Worm (Caenorhabditis elegans) whole organism, mixed stage, embryonic: Measurements from ENCODE around the gene fbxb-48.

Experiments
- M03D4.4 ChIP-seq: sonication (generic microtip); optimal IDR thresholded peaks from 2 replicates; lab custom pipeline; 2017; ENCODE audit warnings: mild to moderate bottlenecking, missing genetic modification characterization, missing compliant biosample characterization
- bed-3 ChIP-seq: fragments of 200-800 bp; sonication (Bioruptor generic); optimal IDR thresholded peaks from 3 replicates; lab custom pipeline; 2018; ENCODE audit warnings: mild to moderate bottlenecking, missing genetic modification characterization, moderate library complexity, missing compliant biosample characterization
- ceh-39 ChIP-seq: fragments of 150-350 bp; optimal IDR thresholded peaks from 2 replicates; lab custom pipeline; 2014; ENCODE audit warnings: missing biosample characterization, missing genetic modification characterization
- ceh-43 ChIP-seq: fragments of 200-800 bp; sonication (Bioruptor generic); optimal IDR thresholded peaks from 2 replicates; lab custom pipeline; 2018; ENCODE audit warnings: mild to moderate bottlenecking, missing genetic modification characterization, moderate library complexity, missing compliant biosample characterization
- ceh-83 ChIP-seq: fragments of 200-800 bp; sonication (Bioruptor generic); optimal IDR thresholded peaks from 2 replicates; lab custom pipeline; 2018; ENCODE audit warnings: mild to moderate bottlenecking, missing genetic modification characterization, missing compliant biosample characterization
- cnd-1 ChIP-seq: fragments of 200-800 bp; sonication (Bioruptor generic); optimal IDR thresholded peaks from 2 replicates; lab custom pipeline; 2018; ENCODE audit warnings: mild to moderate bottlenecking, missing genetic modification characterization, missing compliant biosample characterization
- drap-1 ChIP-seq: fragments of 200-800 bp; sonication (Bioruptor generic); optimal IDR thresholded peaks from 3 replicates; lab custom pipeline; 2018; ENCODE audit warnings: mild to moderate bottlenecking, missing genetic modification characterization, missing compliant biosample characterization
- elt-1 ChIP-seq: sonication (generic microtip); optimal IDR thresholded peaks from 2 replicates; lab custom pipeline; 2017; ENCODE audit warnings: missing genetic modification characterization, mild to moderate bottlenecking, missing compliant biosample characterization, antibody characterized with exemption, moderate library complexity, borderline replicate concordance; ENCODE audit not compliant: insufficient read depth
- elt-3 ChIP-seq: fragments of 150-350 bp; optimal IDR thresholded peaks from 2 replicates; lab custom pipeline; 2014; ENCODE audit warnings: missing biosample characterization, missing genetic modification characterization
- flh-1 ChIP-seq: fragments of 200-800 bp; sonication (Bioruptor generic); optimal IDR thresholded peaks from 2 replicates; lab custom pipeline; 2018; ENCODE audit warnings: mild to moderate bottlenecking, missing genetic modification characterization, moderate library complexity, missing compliant biosample characterization
- hlh-1 ChIP-seq: fragments of 150-350 bp; optimal IDR thresholded peaks from 2 replicates; lab custom pipeline; 2014; ENCODE audit warnings: missing biosample characterization, missing genetic modification reagents, missing genetic modification characterization
- lin-13 ChIP-seq: fragments of 150-350 bp; optimal IDR thresholded peaks from 2 replicates; lab custom pipeline; 2014; ENCODE audit warnings: missing biosample characterization, missing genetic modification characterization
- lin-32 ChIP-seq: fragments of 200-800 bp; sonication (Bioruptor generic); optimal IDR thresholded peaks from 2 replicates; lab custom pipeline; 2018; ENCODE audit warnings: mild to moderate bottlenecking, missing genetic modification characterization, missing compliant biosample characterization
- lsy-2 ChIP-seq: fragments of 150-350 bp; optimal IDR thresholded peaks from 2 replicates; lab custom pipeline; 2014; ENCODE audit warnings: missing biosample characterization, missing genetic modification characterization
- mab-5 ChIP-seq: fragments of 150-350 bp; optimal IDR thresholded peaks from 2 replicates; lab custom pipeline; 2014; ENCODE audit warnings: missing biosample characterization, missing genetic modification characterization
- mep-1 ChIP-seq: fragments of 150-350 bp; optimal IDR thresholded peaks from 2 replicates; lab custom pipeline; 2017; ENCODE audit warnings: missing biosample characterization, missing genetic modification reagents, missing genetic modification characterization, inconsistent platforms
- nhr-2 ChIP-seq: fragments of 150-350 bp; optimal IDR thresholded peaks from 2 replicates; lab custom pipeline; 2014; ENCODE audit warnings: missing biosample characterization, missing genetic modification characterization
- nhr-237 ChIP-seq: fragments of 150-350 bp; optimal IDR thresholded peaks from 2 replicates; lab custom pipeline; 2014; ENCODE audit warnings: missing biosample characterization, missing genetic modification characterization
- nhr-28 ChIP-seq: fragments of 150-350 bp; optimal IDR thresholded peaks from 2 replicates; lab custom pipeline; 2014; ENCODE audit warnings: missing biosample characterization, missing genetic modification characterization
- nhr-76 ChIP-seq: sonication (generic microtip); optimal IDR thresholded peaks from 2 replicates; lab custom pipeline; 2017; ENCODE audit warnings: missing biosample characterization, missing genetic modification characterization
- pha-4 ChIP-seq: fragments of 150-350 bp; optimal IDR thresholded peaks from 2 replicates; lab custom pipeline; 2018; ENCODE audit warnings: missing biosample characterization, missing genetic modification reagents, missing genetic modification characterization
- sem-2 ChIP-seq: fragments of 200-800 bp; sonication (Bioruptor generic); optimal IDR thresholded peaks from 2 replicates; lab custom pipeline; 2018; ENCODE audit warnings: mild to moderate bottlenecking, missing genetic modification characterization, missing compliant biosample characterization
- sptf-1 ChIP-seq: sonication (generic microtip); optimal IDR thresholded peaks from 2 replicates; lab custom pipeline; 2017; ENCODE audit warnings: mild to moderate bottlenecking, missing genetic modification characterization, moderate library complexity, missing compliant biosample characterization
- tbx-8 ChIP-seq: fragments of 200-800 bp; sonication (Bioruptor generic); optimal IDR thresholded peaks from 2 replicates; lab custom pipeline; 2018; ENCODE audit warnings: mild to moderate bottlenecking, missing genetic modification characterization, moderate library complexity, missing compliant biosample characterization
- unc-120 ChIP-seq: sonication (generic microtip); optimal IDR thresholded peaks from 2 replicates; lab custom pipeline; 2017; ENCODE audit warnings: missing genetic modification characterization, missing compliant biosample characterization; ENCODE audit not compliant: poor library complexity, severe bottlenecking
- unc-62 ChIP-seq: fragments of 150-350 bp; optimal IDR thresholded peaks from 2 replicates; lab custom pipeline; 2014; ENCODE audit warnings: missing biosample characterization, missing genetic modification reagents, missing genetic modification characterization
- zip-8 ChIP-seq: fragments of 150-350 bp; optimal IDR thresholded peaks from 2 replicates; lab custom pipeline; 2014; ENCODE audit warnings: missing biosample characterization, missing genetic modification characterization
- ztf-11 ChIP-seq: fragments of 150-350 bp; optimal IDR thresholded peaks from 2 replicates; lab custom pipeline; 2014; ENCODE audit warnings: missing biosample characterization, missing genetic modification characterization

The fbxb-48 gene

DNA sequence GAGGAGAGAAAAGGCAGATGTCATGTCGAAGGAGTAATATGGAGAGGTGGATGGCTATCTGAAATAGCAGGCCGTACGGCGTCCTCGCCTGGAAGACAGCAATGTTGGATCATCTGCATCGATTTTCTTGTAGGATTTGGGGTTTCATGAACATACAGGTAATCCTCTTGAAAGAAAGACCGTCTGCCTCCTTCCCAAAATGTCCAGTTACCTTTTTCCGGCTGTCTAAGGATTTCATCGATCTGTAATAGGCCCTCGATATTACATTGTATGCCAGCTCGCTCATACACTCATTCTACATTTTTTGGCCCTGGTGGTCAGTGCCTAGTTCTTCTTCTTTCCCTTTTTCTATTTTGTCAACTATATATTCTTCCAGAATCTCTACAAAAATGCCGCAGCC is 3.3 kb upstream of the fbxb-48 start, which contains the start of the genes fbxb-5 and btb-8:
Gene fbxb-5, minus strand, starts transcription at position 101 of the 400 bp plus-strand sequence.
Gene btb-8, plus strand, starts transcription at position 377 of the 400 bp plus-strand sequence.
- no peak for TF ChIP-seq bed-3 (GFP tag; lab: Kevin White, UChicago)
- no peak for TF ChIP-seq pha-4 (tag; lab: Kevin White, UChicago)
- no peak for TF ChIP-seq elt-1 (tag; lab: Kevin White, UChicago)
- no peak for TF ChIP-seq sptf-1 (tag; lab: Kevin White, UChicago)
- no peak for TF ChIP-seq hlh-1 (tag; lab: Kevin White, UChicago)
- no peak for TF ChIP-seq flh-1
- no peak for TF ChIP-seq ceh-83 (GFP tag; lab: Kevin White, UChicago)
- TF ChIP-seq sem-2 (GFP tag; lab: Kevin White, UChicago), result no peak
- TF ChIP-seq nhr-76 (tag; lab: Kevin White, UChicago), result no peak
- TF ChIP-seq unc-62 (GFP tag; lab: Kevin White, UChicago), result no peak
- TF ChIP-seq drap-1, result no peak
- TF ChIP-seq nhr-28 (tag; lab: Kevin White, UChicago), result no peak

DNA sequence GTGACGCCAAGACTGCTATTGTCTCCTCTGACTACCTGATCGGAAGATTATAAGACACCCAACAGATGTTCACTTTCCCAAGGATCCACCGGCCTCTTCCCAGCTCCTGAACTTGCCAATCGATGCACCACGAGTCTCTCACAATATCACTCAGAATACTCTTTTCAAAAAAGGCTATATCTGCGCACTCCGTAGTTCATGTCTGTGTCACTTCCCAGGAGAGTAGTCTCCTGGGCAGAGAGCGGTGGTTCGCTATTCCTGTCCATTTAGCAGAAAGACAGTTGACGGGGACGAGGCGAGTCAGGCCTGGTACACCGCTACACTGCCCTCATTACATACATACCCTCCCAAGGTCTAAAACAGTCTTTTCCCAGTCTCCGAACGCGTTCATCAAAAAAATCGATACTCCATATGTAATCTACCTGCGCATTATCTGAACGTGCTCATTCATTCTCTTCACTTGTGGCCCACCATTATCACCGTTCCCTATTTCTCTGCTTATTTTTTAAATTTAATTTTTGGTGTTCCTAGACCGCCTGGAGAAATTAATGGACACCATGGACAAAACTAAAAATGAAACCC is 4.2 kb downstream of the fbxb-48 start, which contains the start of gene btb-6:
Gene btb-6, plus strand, starts transcription at position 532 of the 582 bp plus-strand sequence.
- TF ChIP-seq ceh-39 (peak; percentile 9), drap-1 (no peak), mab-5 (tag; lab: Kevin White, UChicago) (no peak), cnd-1 (tag; lab: Kevin White, UChicago) (peak; percentile 4), unc-120 (no peak), tbx-8 (GFP tag; lab: Kevin White, UChicago) (no peak), nhr-2 (peak; percentile 69)

DNA sequence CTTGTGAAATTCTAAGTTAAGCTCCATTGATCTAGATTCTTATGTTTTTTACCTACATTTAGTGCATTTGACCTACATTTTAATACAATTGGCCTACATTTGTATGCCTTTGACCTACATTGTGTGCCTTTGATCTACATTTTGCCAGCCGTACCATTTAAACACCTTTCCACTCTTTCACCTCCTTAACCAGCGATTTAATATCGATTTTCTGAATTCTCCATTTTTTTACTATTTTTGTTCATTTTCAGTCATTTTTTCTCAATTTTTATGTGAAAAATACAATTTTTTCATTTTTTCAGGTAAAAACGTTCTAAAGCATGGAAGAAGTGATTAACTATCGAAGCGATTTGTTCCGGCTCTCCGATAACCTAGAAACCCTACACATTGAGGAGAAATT is 6.1 kb downstream of the fbxb-48 start, which contains the start of gene btb-7:
Gene btb-7, plus strand, starts transcription at position 301 of the 400 bp plus-strand sequence.
- no peak for TF ChIP-seq sem-2 (GFP tag; lab: Kevin White, UChicago)
- no peak for TF ChIP-seq tbx-8 (GFP tag; lab: Kevin White, UChicago)
- no peak for TF ChIP-seq lin-32
- TF ChIP-seq elt-1 (tag; lab: Kevin White, UChicago), result no peak
- TF ChIP-seq, all 35 proteins: peak for 0

DNA sequence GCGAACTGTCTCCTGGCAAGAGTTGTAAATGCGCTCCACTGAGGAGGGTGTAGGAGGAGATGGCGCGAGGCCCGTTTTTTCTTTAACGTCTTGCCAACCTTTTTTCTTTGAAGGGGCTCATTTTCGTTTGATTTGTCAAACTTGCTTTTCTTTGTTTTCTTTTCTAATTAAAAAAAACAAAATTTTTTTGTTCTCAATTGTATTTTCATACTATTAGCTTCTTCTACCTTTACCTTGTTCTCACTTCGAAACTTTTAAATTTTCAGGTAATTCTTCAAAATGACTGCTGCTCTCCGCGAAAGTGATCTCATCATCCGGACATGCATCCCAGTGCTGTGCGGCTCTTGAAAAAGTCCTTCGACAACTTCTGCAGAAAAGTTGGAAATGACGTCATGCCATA is 9.1 kb downstream of the fbxb-48 start, which contains the start of gene fbxa-184:
Gene fbxa-184, plus strand, starts transcription at position 301 of the 400 bp plus-strand sequence.
- TF ChIP-seq unc-120 (no peak), elt-1 (tag; lab: Kevin White, UChicago) (no peak), ztf-11 (tag; lab: Kevin White, UChicago) (no peak), M03D4.4 (no peak), sptf-1 (tag; lab: Kevin White, UChicago) (no peak)
- TF ChIP-seq, all 35 proteins: peak for 0

DNA sequence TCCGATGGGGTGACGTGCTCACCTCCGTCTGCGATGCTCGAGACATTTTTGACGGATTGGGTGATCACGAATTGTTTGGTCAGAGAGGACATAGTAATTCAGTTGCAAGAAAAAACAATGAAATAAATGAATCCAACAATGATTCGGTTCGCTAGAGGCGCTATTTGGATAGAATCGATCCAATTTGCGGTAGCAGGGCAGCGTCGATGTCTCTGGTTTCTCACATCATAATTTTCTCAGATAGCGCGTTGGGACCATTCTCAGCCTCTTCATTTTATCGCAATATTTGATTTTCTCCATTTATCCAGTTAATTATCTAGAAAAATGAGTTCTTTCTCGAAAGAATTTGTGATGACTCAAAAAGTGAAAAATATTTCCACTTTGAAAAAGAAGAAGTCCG is 12.7 kb downstream of the fbxb-48 start, which contains the start of gene sdz-18:
Gene sdz-18, minus strand, starts transcription at position 101 of the 400 bp plus-strand sequence.
- no peak for TF ChIP-seq nhr-237 (tag; lab: Kevin White, UChicago)

DNA sequence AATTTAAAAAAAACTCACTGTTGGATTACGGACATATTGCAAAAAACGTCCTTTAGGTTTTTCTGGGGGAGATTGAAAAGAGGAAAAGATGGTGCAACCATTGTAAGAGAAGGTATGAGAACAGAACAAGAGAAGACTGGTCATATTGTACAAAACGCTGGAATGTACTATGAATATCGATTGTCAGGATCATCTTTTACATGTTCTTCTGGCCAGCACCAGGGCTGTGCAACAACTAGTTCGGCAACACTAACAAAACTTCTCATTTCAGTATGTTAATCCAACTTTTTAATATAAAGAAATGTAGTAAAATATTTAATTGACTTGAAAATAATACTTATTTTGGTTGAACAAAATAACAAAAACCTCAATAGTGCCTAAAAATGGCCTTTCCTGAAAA is 15.7 kb downstream of the fbxb-48 start, which contains the start of gene fbxb-47:
Gene fbxb-47, minus strand, starts transcription at position 101 of the 400 bp plus-strand sequence.
- TF ChIP-seq M03D4.4, result no peak
- no peak for TF ChIP-seq pha-4 (tag; lab: Kevin White, UChicago)
- no peak for TF ChIP-seq lsy-2
- TF ChIP-seq lin-13 (tag; lab: Kevin White, UChicago), result no peak
- TF ChIP-seq ztf-11 (tag; lab: Kevin White, UChicago), result no peak
- TF ChIP-seq elt-3 (tag; lab: Kevin White, UChicago), result no peak
- TF ChIP-seq zip-8 (tag; lab: Kevin White, UChicago), result no peak
- no peak for TF ChIP-seq ceh-39
- TF ChIP-seq mep-1 (tag; lab: Kevin White, UChicago), result no peak
- TF ChIP-seq ceh-43 (GFP tag; lab: Kevin White, UChicago), result no peak
- TF ChIP-seq unc-120, result no peak
